Worm (Caenorhabditis elegans): ENCODE data around the gene K04G7.1.

DNA sequence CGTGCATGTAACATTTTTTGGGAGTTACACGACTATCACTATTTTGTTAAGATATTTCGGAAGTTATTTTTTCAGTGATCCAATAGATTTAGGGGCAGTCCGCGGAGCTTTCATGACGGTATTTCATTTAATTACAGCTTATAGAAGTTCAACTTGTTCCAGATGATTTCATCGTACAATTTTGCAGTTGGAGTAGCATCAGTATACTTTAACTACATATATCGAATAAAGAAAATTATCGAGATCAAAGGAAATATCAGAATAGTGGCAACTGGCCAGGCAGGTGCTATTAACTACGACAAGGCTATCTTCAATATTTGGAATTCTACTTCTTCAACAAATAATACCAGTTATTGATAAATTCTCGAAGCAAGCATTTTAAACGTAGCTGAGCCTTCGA, 16.0 kb downstream of the K04G7.1 start:
- TF ChIP-seq mdl-1 (tag; optimal IDR thresholded peaks at IDR 0.05) (no peak), lin-35 (GFP tag; optimal IDR thresholded peaks at IDR 0.05) (no peak), lin-39 (tag; optimal IDR thresholded peaks at IDR 0.05) (no peak), grh-1 (GFP tag; IDR thresholded peaks at IDR 0.05) (no peak), snpc-4 (tag; optimal IDR thresholded peaks at IDR 0.05) (no peak), jun-1 (tag; optimal IDR thresholded peaks at IDR 0.05) (no peak), efl-3 (GFP tag; optimal IDR thresholded peaks at IDR 0.05) (no peak)

Measured in whole organism, L1 larva.